Fruit fly (Drosophila melanogaster): ENCODE measurements around the gene CG14285.

The CG14285 gene

DNA sequence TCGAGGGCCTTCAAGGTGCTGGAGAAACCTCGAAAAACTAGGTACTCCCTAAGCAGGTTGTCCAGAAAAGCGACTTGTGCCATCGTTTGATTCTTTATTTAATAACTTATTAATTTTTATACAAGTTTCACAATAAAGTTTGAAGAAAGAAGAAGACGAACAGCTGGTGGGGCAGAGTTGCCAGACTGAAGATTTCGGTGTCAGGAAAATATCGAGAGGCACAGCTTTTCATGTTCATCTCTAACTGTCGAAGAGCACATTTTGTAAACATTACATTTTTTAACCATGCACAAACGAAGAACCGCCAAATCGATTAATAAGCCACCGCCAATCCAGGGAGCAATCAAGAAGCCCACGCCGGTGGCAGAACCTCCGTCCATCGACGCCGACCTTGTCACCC is 1.0 kb upstream of the CG14285 start, which contains the start of the genes CG6005 and CG14286 (continued):
- peak; percentile 81; the same call in 2 of the 4 replicates for TF ChIP-seq chinmo (GFP tag; IDR thresholded peaks at IDR 0.05; ENCODE audit: partially characterized antibody)
- peak; percentile 60 for TF ChIP-seq pzg (GFP tag; optimal IDR thresholded peaks at IDR 0.05)
- no peak for TF ChIP-seq CG1832 (GFP tag; optimal IDR thresholded peaks at IDR 0.05)
- TF ChIP-seq lola (GFP tag; optimal IDR thresholded peaks at IDR 0.05): peak in 1 of 3 experiments; percentile 2
- peak; percentile 31 for TF ChIP-seq CG16863 (GFP tag; optimal IDR thresholded peaks at IDR 0.05)
- TF ChIP-seq Dfd (GFP tag; optimal IDR thresholded peaks at IDR 0.05): no peak
- peak; percentile 88 for TF ChIP-seq CG2120 (GFP tag; optimal IDR thresholded peaks at IDR 0.05)
- peak; percentile 47 for TF ChIP-seq onecut (GFP tag; IDR thresholded peaks at IDR 0.05)
- peak; percentile 52; the same call in 2 of the 3 replicates for TF ChIP-seq hb (GFP tag; IDR thresholded peaks at IDR 0.05; ENCODE audit: partially characterized antibody)
- TF ChIP-seq CG30403 (GFP tag; optimal IDR thresholded peaks at IDR 0.05): peak; percentile 67
- TF ChIP-seq CG7372 (GFP tag; IDR thresholded peaks at IDR 0.05): peak; percentile 48; the same call in 1 of the 2 replicates
- no peak for TF ChIP-seq sim (GFP tag; IDR thresholded peaks at IDR 0.05)
- peak; percentile 51 for TF ChIP-seq jumu (GFP tag; optimal IDR thresholded peaks at IDR 0.05)
- TF ChIP-seq CG16779 (GFP tag; IDR thresholded peaks at IDR 0.05): peak; percentile 79
- peak; percentile 45 for TF ChIP-seq Dip3 (GFP tag; optimal IDR thresholded peaks at IDR 0.05)
- peak; percentile 75 for TF ChIP-seq CG13624 (GFP tag; optimal IDR thresholded peaks at IDR 0.05)
- no peak for TF ChIP-seq ATbp (GFP tag; optimal IDR thresholded peaks at IDR 0.05)
- peak; percentile 75 for TF ChIP-seq CG10366 (GFP tag; IDR thresholded peaks at IDR 0.05)
- TF ChIP-seq scrt (GFP tag; optimal IDR thresholded peaks at IDR 0.05): no peak
- peak; percentile 74; the same call in 2 of the 3 replicates for TF ChIP-seq Opbp (GFP tag; IDR thresholded peaks at IDR 0.05; ENCODE audit: partially characterized antibody)
- no peak for TF ChIP-seq CG3838 (GFP tag; optimal IDR thresholded peaks at IDR 0.05)
- no peak for TF ChIP-seq jing (GFP tag; optimal IDR thresholded peaks at IDR 0.05)
- TF ChIP-seq CG18764 (GFP tag; optimal IDR thresholded peaks at IDR 0.05): peak; percentile 4
- TF ChIP-seq nau (GFP tag; optimal IDR thresholded peaks at IDR 0.05): no peak
- peak; percentile 52 for TF ChIP-seq CG15514 (GFP tag; optimal IDR thresholded peaks at IDR 0.05)
- peak; percentile 45 for TF ChIP-seq ssp (GFP tag; IDR thresholded peaks at IDR 0.05)
- TF ChIP-seq MESR4 (GFP tag; optimal IDR thresholded peaks at IDR 0.05): peak; percentile 78
- TF ChIP-seq CG3726 (GFP tag; IDR thresholded peaks at IDR 0.05): no peak
- TF ChIP-seq odd (GFP tag; optimal IDR thresholded peaks at IDR 0.05): no peak
- TF ChIP-seq CG15269 (tag; optimal IDR thresholded peaks at IDR 0.05): peak; percentile 48
- TF ChIP-seq E2f2 (GFP tag; IDR thresholded peaks at IDR 0.05): peak; percentile 77
- peak; percentile 85 for TF ChIP-seq Bgb (GFP tag; IDR thresholded peaks at IDR 0.05; ENCODE audit: partially characterized antibody)
- no peak for TF ChIP-seq luna (GFP tag; optimal IDR thresholded peaks at IDR 0.05)
- TF ChIP-seq ems (GFP tag; optimal IDR thresholded peaks at IDR 0.05): peak; percentile 65
- no peak for TF ChIP-seq crol (GFP tag; IDR thresholded peaks at IDR 0.05)
- no peak for TF ChIP-seq sens-2 (GFP tag; IDR thresholded peaks at IDR 0.05)
- TF ChIP-seq seq (GFP tag; IDR thresholded peaks at IDR 0.05): peak; percentile 63; the same call in 1 of the 2 replicates
- no peak for TF ChIP-seq CG1233 (GFP tag; optimal IDR thresholded peaks at IDR 0.05)
- TF ChIP-seq p53 (GFP tag; optimal IDR thresholded peaks at IDR 0.05): no peak
- TF ChIP-seq Meics (GFP tag; optimal IDR thresholded peaks at IDR 0.05): no peak
- TF ChIP-seq grau (tag; optimal IDR thresholded peaks at IDR 0.05): peak; percentile 52
- TF ChIP-seq TFAM (GFP tag; optimal IDR thresholded peaks at IDR 0.05): no peak
- TF ChIP-seq cato (GFP tag; optimal IDR thresholded peaks at IDR 0.05; ENCODE audit: borderline replicate concordance): no peak
- peak; percentile 62; the same call in 1 of the 3 replicates for TF ChIP-seq Mrtf (GFP tag; IDR thresholded peaks at IDR 0.05)
- TF ChIP-seq Hr3 (GFP tag; optimal IDR thresholded peaks at IDR 0.05): peak; percentile 54
- TF ChIP-seq Doc3 (GFP tag; IDR thresholded peaks at IDR 0.05; ENCODE audit: partially characterized antibody): peak; percentile 57; the same call in 2 of the 3 replicates
- peak; percentile 12 for TF ChIP-seq CG9727 (GFP tag; optimal IDR thresholded peaks at IDR 0.05)
- peak; percentile 45; the same call in 1 of the 2 replicates for TF ChIP-seq Nf-YA (GFP tag; IDR thresholded peaks at IDR 0.05)
- TF ChIP-seq Sin3A (optimal IDR thresholded peaks at IDR 0.05): peak; percentile 49
- 0 out of 2 replicates have a peak, but pooled peaks have one; percentile 30 for TF ChIP-seq CG31441 (GFP tag; IDR thresholded peaks at IDR 0.05)
- peak; percentile 49 for TF ChIP-seq Atf-2 (GFP tag; optimal IDR thresholded peaks at IDR 0.05)

All from whole organism, embryonic.